Worm (Caenorhabditis elegans): Measurements from ENCODE around the gene F58H1.5.

- no peak for TF ChIP-seq unc-62 (GFP tag; optimal IDR thresholded peaks at IDR 0.05)
- no peak for TF ChIP-seq F10E7.11 (tag; optimal IDR thresholded peaks at IDR 0.05)
- TF ChIP-seq hsf-1 (GFP tag; IDR thresholded peaks at IDR 0.05): no peak
- no peak for TF ChIP-seq hlh-26 (GFP tag; conservative IDR thresholded peaks at IDR 0.05)
These were observed 18.5 kb downstream of the F58H1.5 start for ce11 chrV:11976734-11977133.
